Fruit fly (Drosophila melanogaster) whole organism, wandering third instar larva: ENCODE measurements around the gene Prosbeta2R2.

Source experiments
- Mio ChIP-seq: sonication (Bioruptor generic); optimal IDR thresholded peaks from 2 replicates; lab custom pipeline; 2016; ENCODE audit warnings: missing biosample characterization, missing genetic modification characterization
- rgr ChIP-seq: fragments of 200-800 bp; sonication (Bioruptor generic); optimal IDR thresholded peaks from 3 replicates; lab custom pipeline; 2016; ENCODE audit warnings: missing biosample characterization, mild to moderate bottlenecking, missing genetic modification characterization

DNA sequence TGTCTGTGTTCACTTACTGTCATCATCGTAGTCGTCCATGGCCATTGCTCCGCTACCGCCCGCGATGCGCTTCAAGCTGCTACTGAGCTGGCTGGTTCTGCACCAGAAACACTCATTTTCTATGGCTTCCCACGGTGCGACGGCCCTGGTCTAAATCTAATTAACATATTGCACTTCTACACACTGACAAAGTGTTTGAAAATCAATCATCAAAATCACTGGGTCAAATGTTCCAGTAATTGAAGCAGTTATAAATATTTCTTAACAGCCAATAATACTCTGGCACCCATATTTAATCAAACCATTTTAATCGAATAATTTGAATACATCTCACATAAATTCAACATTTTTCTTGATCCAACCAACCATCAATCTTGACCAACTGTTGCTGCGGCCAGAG is 17.9 kb upstream of the Prosbeta2R2 start, which contains the start of gene rtp:
- TF ChIP-seq Mio (GFP tag; lab: Kevin White, UChicago), result no peak
- no peak for TF ChIP-seq rgr (GFP tag; lab: Kevin White, UChicago)
